Fruit fly (Drosophila melanogaster): Measurements from ENCODE around the gene CG8915.

DNA sequence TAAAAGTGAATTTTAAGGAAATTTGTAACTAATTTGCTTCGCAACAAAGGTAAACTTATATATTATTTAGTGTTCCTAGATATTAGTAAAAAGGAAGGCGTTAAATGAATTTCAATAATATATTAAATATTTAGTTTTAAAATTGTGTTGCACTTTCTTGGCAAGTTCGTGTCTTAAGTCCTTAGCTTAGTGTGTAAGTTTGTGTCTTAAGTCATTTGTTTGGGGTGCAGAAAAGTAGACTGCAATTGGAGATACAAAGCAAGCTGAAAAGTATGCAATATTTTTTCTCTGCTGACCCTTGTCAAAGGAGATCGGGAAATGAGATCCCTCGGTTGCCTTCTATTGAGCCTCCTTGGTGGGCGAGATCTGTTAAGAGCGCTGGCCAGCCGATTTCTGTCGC, 17.2 kb upstream of the CG8915 start:
- TF ChIP-seq CG14655 (GFP tag; optimal IDR thresholded peaks at IDR 0.05), result no peak
- TF ChIP-seq CG8159 (tag; optimal IDR thresholded peaks at IDR 0.05), result no peak
- TF ChIP-seq fd96Ca (GFP tag; IDR thresholded peaks at IDR 0.05), result no peak
- TF ChIP-seq D1 (tag; optimal IDR thresholded peaks at IDR 0.05), result no peak
- TF ChIP-seq EcR (GFP tag; optimal IDR thresholded peaks at IDR 0.05), result no peak
- no peak for TF ChIP-seq CG32121 (GFP tag; IDR thresholded peaks at IDR 0.05)

All from whole organism, pupa.